Worm (Caenorhabditis elegans) whole organism, L3 larva: Measurements from ENCODE around the gene cfim-2.

ENCODE experiments used
- ama-1 ChIP-seq: fragments of 150-350 bp; optimal IDR thresholded peaks from 2 replicates; lab custom pipeline; 2018
- ceh-16 ChIP-seq: sonication (generic microtip); optimal IDR thresholded peaks from 2 replicates; lab custom pipeline; 2017; ENCODE audit warnings: missing biosample characterization, missing genetic modification characterization
- ceh-9 ChIP-seq: sonication (generic microtip); optimal IDR thresholded peaks from 2 replicates; lab custom pipeline; 2018; ENCODE audit warnings: missing biosample characterization, missing genetic modification characterization
- daf-12 ChIP-seq: fragments of 150-350 bp; optimal IDR thresholded peaks from 2 replicates; lab custom pipeline; 2014; ENCODE audit warnings: missing biosample characterization, missing genetic modification reagents, missing genetic modification characterization
- egl-5 ChIP-seq: fragments of 150-350 bp; optimal IDR thresholded peaks from 2 replicates; lab custom pipeline; 2017; ENCODE audit warnings: missing biosample characterization, missing genetic modification reagents, missing genetic modification characterization, inconsistent platforms
- lin-15B ChIP-seq: fragments of 150-350 bp; optimal IDR thresholded peaks from 2 replicates; lab custom pipeline; 2014; ENCODE audit warnings: missing biosample characterization, missing genetic modification characterization
- lin-39 ChIP-seq: fragments of 150-350 bp; optimal IDR thresholded peaks from 2 replicates; lab custom pipeline; 2018; ENCODE audit warnings: missing biosample characterization, missing genetic modification reagents, missing genetic modification characterization
- mdl-1 ChIP-seq: fragments of 150-350 bp; optimal IDR thresholded peaks from 2 replicates; lab custom pipeline; 2014; ENCODE audit warnings: missing biosample characterization, missing genetic modification characterization
- nfya-1 ChIP-seq: sonication (generic microtip); optimal IDR thresholded peaks from 2 replicates; lab custom pipeline; 2017; ENCODE audit warnings: missing genetic modification characterization, mild to moderate bottlenecking, missing compliant biosample characterization, antibody characterized with exemption, moderate library complexity; ENCODE audit not compliant: insufficient read depth
- nhr-77 ChIP-seq: fragments of 150-350 bp; optimal IDR thresholded peaks from 2 replicates; lab custom pipeline; 2014; ENCODE audit warnings: missing biosample characterization, missing genetic modification characterization
- skn-1 ChIP-seq: fragments of 150-350 bp; optimal IDR thresholded peaks from 2 replicates; lab custom pipeline; 2014; ENCODE audit warnings: missing biosample characterization, missing genetic modification characterization
- unc-39 ChIP-seq: sonication (generic microtip); optimal IDR thresholded peaks from 4 replicates; lab custom pipeline; 2017; ENCODE audit warnings: missing biosample characterization, missing genetic modification characterization
- ztf-11 ChIP-seq: fragments of 150-350 bp; optimal IDR thresholded peaks from 2 replicates; lab custom pipeline; 2014; ENCODE audit warnings: missing biosample characterization, missing genetic modification characterization
- ztf-4 ChIP-seq: fragments of 150-350 bp; optimal IDR thresholded peaks from 2 replicates; lab custom pipeline; 2014; ENCODE audit warnings: missing biosample characterization, missing genetic modification characterization

The cfim-2 gene

DNA sequence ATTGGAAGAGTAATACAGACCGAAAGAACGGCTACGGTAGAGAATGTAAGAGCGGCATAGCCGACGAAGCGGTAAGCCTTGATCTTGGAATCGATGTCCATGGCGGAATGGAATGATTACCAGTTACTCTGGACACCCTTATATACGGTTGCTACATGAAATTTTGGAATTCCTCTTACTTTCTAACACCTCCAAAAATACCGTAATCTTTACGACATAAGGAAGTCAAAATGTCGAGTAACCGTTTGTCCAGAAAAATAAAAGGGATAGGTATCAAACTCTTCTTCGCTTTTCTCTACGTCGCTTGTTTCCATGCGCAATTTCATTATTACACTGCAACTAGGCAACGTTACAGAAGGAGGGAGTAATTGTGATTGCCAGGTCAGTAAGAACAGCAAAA is 53.6 kb downstream of the cfim-2 start, which contains the start of gene col-119:
Gene col-119 (minus strand): TSS at position 101 of the 400 bp plus-strand sequence.
- TF ChIP-seq nhr-77 (tag; lab: Kevin White, UChicago) (no peak), daf-12 (tag; lab: Kevin White, UChicago) (no peak), ama-1 (no peak), ztf-11 (tag; lab: Kevin White, UChicago) (no peak), nfya-1 (tag; lab: Kevin White, UChicago) (no peak), egl-5 (tag; lab: Kevin White, UChicago) (no peak), ztf-4 (tag; lab: Kevin White, UChicago) (no peak), lin-39 (no peak), mdl-1 (no peak), ceh-9 (no peak), skn-1 (no peak), unc-39 (tag; lab: Kevin White, UChicago) (no peak), ceh-16 (tag; lab: Kevin White, UChicago) (no peak), lin-15B (tag; lab: Kevin White, UChicago) (no peak)
